Worm (Caenorhabditis elegans): Measurements from ENCODE around the gene kvs-3.

The kvs-3 gene

DNA sequence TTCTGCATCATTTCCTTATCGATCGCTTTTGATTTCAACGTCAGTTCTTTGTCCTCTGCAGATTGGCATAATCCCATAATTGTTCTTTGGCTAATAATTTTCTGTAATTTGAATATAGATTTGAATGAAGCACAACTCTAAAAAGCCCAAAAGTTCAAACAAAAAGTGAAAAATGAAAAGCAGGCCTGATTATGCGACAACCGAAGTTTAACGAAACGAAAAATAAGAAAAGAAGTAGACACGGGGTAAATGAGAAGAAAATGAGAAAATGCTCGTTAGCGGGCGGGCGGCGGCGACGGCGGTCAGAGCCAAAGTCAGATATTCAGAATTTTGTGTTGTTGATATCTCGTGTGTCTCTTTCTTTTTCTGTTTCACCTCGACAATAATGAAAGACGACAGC lies 41.6 kb downstream of the kvs-3 start, which contains the start of gene gpa-3:
gpa-3 (minus strand) TSS at position 101 of the 400 bp plus-strand sequence.
- TF ChIP-seq peb-1 (tag; optimal IDR thresholded peaks at IDR 0.05), result no peak
- TF ChIP-seq ama-1 (optimal IDR thresholded peaks at IDR 0.05), result no peak
- no peak for TF ChIP-seq lin-13 (GFP tag; optimal IDR thresholded peaks at IDR 0.05)
- TF ChIP-seq ZK546.5 (tag; optimal IDR thresholded peaks at IDR 0.05), result no peak
- no peak for TF ChIP-seq nhr-77 (tag; optimal IDR thresholded peaks at IDR 0.05)
- no peak for TF ChIP-seq nhr-10 (tag; optimal IDR thresholded peaks at IDR 0.05)
- no peak for TF ChIP-seq ceh-82 (tag; optimal IDR thresholded peaks at IDR 0.05)
